Worm (Caenorhabditis elegans): ENCODE measurements around the gene wrt-2.
A peak's percentile ranks its signal among the peaks of the same experiment; 100 is the strongest.

Gene wrt-2

DNA sequence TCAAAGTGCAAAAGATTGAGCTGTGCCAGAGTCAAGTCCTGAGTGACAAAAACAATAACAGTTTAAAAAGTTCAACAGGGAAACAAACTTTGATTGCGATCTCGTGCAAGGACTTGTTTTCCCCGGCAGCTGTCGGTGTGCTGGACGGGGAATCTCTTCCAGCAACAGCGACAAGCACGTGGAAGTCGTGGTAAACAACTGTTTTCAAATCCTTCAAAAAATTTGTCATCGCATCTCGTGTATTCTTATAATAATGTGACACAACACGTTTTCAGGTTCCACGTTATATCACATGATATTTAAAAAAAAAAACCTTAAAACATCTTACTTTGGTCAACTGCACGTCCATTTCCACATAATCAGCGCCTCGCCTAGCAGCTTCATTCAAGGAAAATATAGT lies 14.5 kb upstream of the wrt-2 start:
- TF ChIP-seq hsf-1 (GFP tag; IDR thresholded peaks at IDR 0.05) (0 out of 2 replicates have a peak, but pooled peaks have one; percentile 18), B0336.3 (GFP tag; IDR thresholded peaks at IDR 0.05) (no peak), cebp-1 (GFP tag; IDR thresholded peaks at IDR 0.05) (no peak), cebp-1 (tag; optimal IDR thresholded peaks at IDR 0.05) (peak; percentile 47), lin-26 (GFP tag; IDR thresholded peaks at IDR 0.05) (no peak), lin-35 (GFP tag; optimal IDR thresholded peaks at IDR 0.05) (no peak), zfh-2 (GFP tag; conservative IDR thresholded peaks at IDR 0.05) (0 out of 2 replicates have a peak, but pooled peaks have one; percentile 28), nfyb-1 (GFP tag; IDR thresholded peaks at IDR 0.05) (no peak)

DNA sequence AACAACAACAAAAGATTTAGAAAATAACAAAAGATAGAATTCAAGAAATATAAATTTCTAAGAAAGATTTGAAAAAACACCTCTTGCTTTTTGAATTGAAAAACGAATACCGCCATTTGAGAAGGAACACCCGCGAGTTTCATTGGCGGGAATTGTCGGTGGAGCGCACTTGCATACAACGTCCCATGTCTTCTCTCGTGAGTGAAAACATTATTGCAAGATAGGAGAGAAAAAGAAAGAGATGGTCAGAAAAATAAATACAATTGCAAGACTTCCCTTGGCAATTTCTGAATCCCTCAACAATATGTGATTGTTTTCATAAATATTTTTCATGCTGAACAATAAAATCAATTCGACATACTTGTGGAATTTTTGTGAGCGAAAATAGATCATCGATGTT lies 12.0 kb upstream of the wrt-2 start, which contains the start of gene K10B3.5:
Gene K10B3.5, minus strand, starts transcription at position 343 of the 400 bp plus-strand sequence.
- TF ChIP-seq ztf-18 (tag; optimal IDR thresholded peaks at IDR 0.05), result peak; percentile 28
- peak; percentile 21 for TF ChIP-seq K12H6.12 (tag; optimal IDR thresholded peaks at IDR 0.05)
- peak; percentile 48 for TF ChIP-seq lin-40 (tag; optimal IDR thresholded peaks at IDR 0.05)
- peak; percentile 59 for TF ChIP-seq efl-1 (GFP tag; optimal IDR thresholded peaks at IDR 0.05)
- peak; percentile 93 for TF ChIP-seq mcd-1 (GFP tag; IDR thresholded peaks at IDR 0.05)
- TF ChIP-seq attf-5 (GFP tag; optimal IDR thresholded peaks at IDR 0.05), result peak; percentile 61
- TF ChIP-seq madf-6 (GFP tag; IDR thresholded peaks at IDR 0.05), result peak; percentile 15; the same call in 1 of the 2 replicates
- peak; percentile 44 for TF ChIP-seq pha-4 (tag; optimal IDR thresholded peaks at IDR 0.05)
- peak in 2 of 3 experiments; percentile 6 to 50 for TF ChIP-seq lin-35 (GFP tag; optimal IDR thresholded peaks at IDR 0.05)
- no peak for TF ChIP-seq nfyb-1 (GFP tag; IDR thresholded peaks at IDR 0.05)
- TF ChIP-seq hmg-1.2 (GFP tag; IDR thresholded peaks at IDR 0.05), result peak; percentile 57; the same call in 1 of the 2 replicates
- TF ChIP-seq cebp-1 (GFP tag; IDR thresholded peaks at IDR 0.05), result no peak
- peak; percentile 59 for TF ChIP-seq cebp-1 (tag; optimal IDR thresholded peaks at IDR 0.05)
- TF ChIP-seq madf-8 (GFP tag; conservative IDR thresholded peaks at IDR 0.05), result no peak
- no peak for TF ChIP-seq athp-1 (tag; optimal IDR thresholded peaks at IDR 0.05)
- no peak for TF ChIP-seq B0035.1 (tag; optimal IDR thresholded peaks at IDR 0.05)
- TF ChIP-seq madf-3 (GFP tag; IDR thresholded peaks at IDR 0.05), result no peak
- peak; percentile 9 for TF ChIP-seq ztf-26 (tag; optimal IDR thresholded peaks at IDR 0.05)
- peak; percentile 46 for TF ChIP-seq nhr-80 (tag; optimal IDR thresholded peaks at IDR 0.05)
- TF ChIP-seq K11D2.4 (GFP tag; IDR thresholded peaks at IDR 0.05), result 0 out of 2 replicates have a peak, but pooled peaks have one; percentile 27
- TF ChIP-seq snpc-4 (GFP tag; optimal IDR thresholded peaks at IDR 0.05), result no peak
- peak in 1 of 4 experiments; percentile 14 for TF ChIP-seq snpc-4 (tag; optimal IDR thresholded peaks at IDR 0.05)
- peak; percentile 78 for TF ChIP-seq F23B12.7 (tag; optimal IDR thresholded peaks at IDR 0.05; ENCODE audit: insufficient read depth)
- peak; percentile 51 for TF ChIP-seq dpl-1 (GFP tag; optimal IDR thresholded peaks at IDR 0.05)

DNA sequence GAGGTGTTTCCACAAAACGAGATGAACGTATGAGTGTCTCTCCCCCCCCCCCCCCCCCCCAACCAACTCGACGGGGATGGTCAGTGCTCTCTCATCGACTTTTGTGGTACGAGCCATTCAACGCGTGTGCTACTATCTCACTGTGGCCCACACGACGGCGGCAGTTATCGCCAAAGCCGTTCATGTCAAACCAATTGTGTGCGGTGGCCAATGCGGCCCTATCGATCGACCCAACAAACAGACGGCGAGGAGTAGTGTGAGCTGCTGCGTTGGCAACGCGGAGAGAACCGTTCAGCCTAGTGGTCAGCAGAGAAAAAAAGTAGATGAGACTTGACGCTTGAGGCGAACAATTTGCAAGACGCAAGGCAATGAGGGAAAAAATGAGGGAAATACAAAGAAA lies 8.7 kb upstream of the wrt-2 start:
- TF ChIP-seq Y53G8AR.9 (GFP tag; conservative IDR thresholded peaks at IDR 0.05) (no peak), mcd-1 (GFP tag; IDR thresholded peaks at IDR 0.05) (peak; percentile 52; the same call in 1 of the 2 replicates), tlf-1 (GFP tag; optimal IDR thresholded peaks at IDR 0.05) (no peak), lin-26 (GFP tag; IDR thresholded peaks at IDR 0.05) (no peak), ceh-27 (GFP tag; optimal IDR thresholded peaks at IDR 0.05) (peak; percentile 32), nhr-80 (tag; optimal IDR thresholded peaks at IDR 0.05) (peak; percentile 29), dox-1 (GFP tag; IDR thresholded peaks at IDR 0.05) (peak; percentile 58), pha-4 (tag; optimal IDR thresholded peaks at IDR 0.05) (no peak), lin-35 (GFP tag; optimal IDR thresholded peaks at IDR 0.05) (no peak), efl-1 (GFP tag; optimal IDR thresholded peaks at IDR 0.05) (no peak), let-607 (tag; optimal IDR thresholded peaks at IDR 0.05) (peak; percentile 33 to 39), hlh-26 (GFP tag; conservative IDR thresholded peaks at IDR 0.05) (no peak), zfh-2 (GFP tag; conservative IDR thresholded peaks at IDR 0.05) (peak; percentile 84), hmg-1.2 (GFP tag; IDR thresholded peaks at IDR 0.05) (peak; percentile 8; the same call in 1 of the 2 replicates), bed-1 (GFP tag; IDR thresholded peaks at IDR 0.05) (no peak), B0336.3 (GFP tag; IDR thresholded peaks at IDR 0.05) (peak; percentile 33; the same call in 1 of the 2 replicates), madf-8 (GFP tag; conservative IDR thresholded peaks at IDR 0.05) (no peak), cebp-1 (GFP tag; IDR thresholded peaks at IDR 0.05) (no peak), cebp-1 (tag; optimal IDR thresholded peaks at IDR 0.05) (peak; percentile 12), nfyb-1 (GFP tag; IDR thresholded peaks at IDR 0.05) (peak; percentile 51; the same call in 1 of the 2 replicates)
